Worm (Caenorhabditis elegans) whole organism, L4 larva: ENCODE data around the gene C13A2.6.
A peak's percentile ranks its signal among the peaks of the same experiment; 100 is the strongest.

ENCODE experiments used
- F10B5.3 ChIP-seq: sonication (generic microtip); optimal IDR thresholded peaks from 2 replicates; lab custom pipeline; 2016; ENCODE audit warnings: mild to moderate bottlenecking, missing genetic modification characterization, missing compliant biosample characterization
- F49E8.2 ChIP-seq: sonication (generic microtip); optimal IDR thresholded peaks from 2 replicates; lab custom pipeline; 2016; ENCODE audit warnings: missing compliant biosample characterization, mild to moderate bottlenecking, missing genetic modification characterization, borderline replicate concordance
- R02D3.7 ChIP-seq: fragments of 150-350 bp; sonication (generic microtip); optimal IDR thresholded peaks from 3 replicates; lab custom pipeline; 2014; ENCODE audit warnings: missing biosample characterization, missing genetic modification characterization
- aly-2 ChIP-seq: sonication (generic microtip); optimal IDR thresholded peaks from 2 replicates; lab custom pipeline; 2018; ENCODE audit warnings: missing biosample characterization, missing genetic modification characterization
- ama-1 ChIP-seq: fragments of 150-350 bp; optimal IDR thresholded peaks from 2 replicates; lab custom pipeline; 2014; ENCODE audit warnings: inconsistent platforms, mixed read lengths
- ceh-28 ChIP-seq: fragments of 150-350 bp; optimal IDR thresholded peaks from 2 replicates; lab custom pipeline; 2014; ENCODE audit warnings: missing biosample characterization, missing genetic modification reagents, missing genetic modification characterization
- ceh-62 ChIP-seq: sonication (generic microtip); optimal IDR thresholded peaks from 2 replicates; lab custom pipeline; 2017; ENCODE audit warnings: missing biosample characterization, missing genetic modification characterization
- ces-1 ChIP-seq: fragments of 150-350 bp; sonication (generic microtip); optimal IDR thresholded peaks from 4 replicates; lab custom pipeline; 2014; ENCODE audit warnings: missing biosample characterization, missing genetic modification reagents, missing genetic modification characterization
- ctbp-1 ChIP-seq: fragments of 200-800 bp; sonication (Bioruptor generic); IDR thresholded peaks from 2 replicates; pipeline ENCODE4 v1.3.6; 2022; ENCODE audit warnings: missing genetic modification reagents, missing genetic modification characterization, missing compliant biosample characterization
- daf-19 ChIP-seq: fragments of 200-800 bp; sonication (Bioruptor generic); conservative IDR thresholded peaks from 2 replicates; pipeline ENCODE4 v1.3.6; 2022; ENCODE audit warnings: missing genetic modification characterization, missing compliant biosample characterization
- dpl-1 ChIP-seq: fragments of 150-350 bp; optimal IDR thresholded peaks from 2 replicates; lab custom pipeline; 2014; ENCODE audit warnings: missing biosample characterization, missing genetic modification reagents, missing genetic modification characterization
- egl-43 ChIP-seq: fragments of 200-800 bp; sonication (Bioruptor generic); IDR thresholded peaks from 2 replicates; pipeline ENCODE4 v1.3.6; 2022; ENCODE audit warnings: missing genetic modification reagents, missing genetic modification characterization, missing compliant biosample characterization
- fkh-10 ChIP-seq: fragments of 150-350 bp; optimal IDR thresholded peaks from 2 replicates; lab custom pipeline; 2014; ENCODE audit warnings: missing biosample characterization, missing genetic modification reagents, missing genetic modification characterization
- hlh-11 ChIP-seq: fragments of 200-800 bp; sonication (Bioruptor generic); optimal IDR thresholded peaks from 2 replicates; lab custom pipeline; 2018; ENCODE audit warnings: mild to moderate bottlenecking, missing genetic modification characterization, missing compliant biosample characterization
- hlh-30 ChIP-seq: sonication (generic microtip); optimal IDR thresholded peaks from 2 replicates; lab custom pipeline; 2017; ENCODE audit warnings: antibody characterized with exemption, mild to moderate bottlenecking, missing genetic modification characterization, missing compliant biosample characterization; ENCODE audit not compliant: insufficient read depth
- hmg-1.1 ChIP-seq: fragments of 200-800 bp; sonication (Bioruptor generic); IDR thresholded peaks from 2 replicates; pipeline ENCODE4 v1.3.6; 2022; ENCODE audit warnings: missing genetic modification reagents, missing genetic modification characterization, missing compliant biosample characterization
- lin-38 ChIP-seq: fragments of 200-800 bp; sonication (Bioruptor generic); IDR thresholded peaks from 2 replicates; pipeline ENCODE4 v1.3.6; 2022; ENCODE audit warnings: missing genetic modification reagents, missing genetic modification characterization, missing compliant biosample characterization
- lin-39 ChIP-seq: fragments of 150-350 bp; optimal IDR thresholded peaks from 2 replicates; lab custom pipeline; 2014; ENCODE audit warnings: missing biosample characterization, missing genetic modification reagents, missing genetic modification characterization
- lir-3 ChIP-seq: sonication (generic microtip); optimal IDR thresholded peaks from 2 replicates; lab custom pipeline; 2016; ENCODE audit warnings: mild to moderate bottlenecking, missing genetic modification characterization, missing compliant biosample characterization
- lsy-2 ChIP-seq, 2 experiments: fragments of 150-350 bp in 1 of 2; sonication (generic microtip) in 1 of 2; optimal IDR thresholded peaks; 2 replicates each; lab custom pipeline; 2014 to 2017; ENCODE audit warnings: missing biosample characterization in 2 of 2, missing genetic modification characterization in 2 of 2
- mes-2 ChIP-seq: sonication (generic microtip); optimal IDR thresholded peaks from 2 replicates; lab custom pipeline; 2016; ENCODE audit warnings: missing genotype, mild to moderate bottlenecking, missing genetic modification characterization, missing compliant biosample characterization; ENCODE audit not compliant: poor library complexity, severe bottlenecking
- mxl-2 ChIP-seq: fragments of 200-800 bp; sonication (Bioruptor generic); conservative IDR thresholded peaks from 2 replicates; pipeline ENCODE4 v1.3.6; 2022; ENCODE audit warnings: missing genetic modification reagents, missing genetic modification characterization, missing compliant biosample characterization
- mxl-3 ChIP-seq: fragments of 200-800 bp; sonication (Bioruptor generic); optimal IDR thresholded peaks from 2 replicates; lab custom pipeline; 2018; ENCODE audit warnings: mild to moderate bottlenecking, missing genetic modification characterization, missing compliant biosample characterization
- nhr-28 ChIP-seq: fragments of 150-350 bp; optimal IDR thresholded peaks from 2 replicates; lab custom pipeline; 2014; ENCODE audit warnings: missing biosample characterization, missing genetic modification characterization
- nhr-6 ChIP-seq: fragments of 150-350 bp; optimal IDR thresholded peaks from 2 replicates; lab custom pipeline; 2014; ENCODE audit warnings: missing biosample characterization, missing genetic modification characterization
- pha-4 ChIP-seq, 2 experiments: fragments of 150-350 bp in 1 of 2; fragments of 200-800 bp in 1 of 2; sonication (Bioruptor generic) in 1 of 2; IDR thresholded peaks in 1 of 2; optimal IDR thresholded peaks in 1 of 2; 2 replicates each; pipeline versions ENCODE4 v1.3.6 to Lab custom; 2014 to 2022; ENCODE audit warnings: missing genetic modification characterization in 2 of 2, missing genetic modification reagents in 2 of 2, missing biosample characterization in 1 of 2, missing compliant biosample characterization in 1 of 2
- saeg-2 ChIP-seq: fragments of 200-800 bp; sonication (Bioruptor generic); IDR thresholded peaks from 2 replicates; pipeline ENCODE4 v1.3.6; 2022; ENCODE audit warnings: missing genetic modification reagents, missing genetic modification characterization, missing compliant biosample characterization
- sdz-12 ChIP-seq: fragments of 200-800 bp; sonication (Bioruptor generic); optimal IDR thresholded peaks from 2 replicates; lab custom pipeline; 2018; ENCODE audit warnings: mild to moderate bottlenecking, missing genetic modification characterization, missing compliant biosample characterization
- snpc-4 ChIP-seq: fragments of 150-350 bp; optimal IDR thresholded peaks from 2 replicates; lab custom pipeline; 2014; ENCODE audit warnings: missing biosample characterization, missing genetic modification characterization
- spr-3 ChIP-seq: fragments of 200-800 bp; sonication (Bioruptor generic); optimal IDR thresholded peaks from 2 replicates; lab custom pipeline; 2018; ENCODE audit warnings: mild to moderate bottlenecking, missing genetic modification characterization, missing compliant biosample characterization
- unc-130 ChIP-seq: sonication (generic microtip); optimal IDR thresholded peaks from 2 replicates; lab custom pipeline; 2016; ENCODE audit warnings: missing genetic modification reagents, missing genetic modification characterization, missing compliant biosample characterization
- unc-39 ChIP-seq: sonication (generic microtip); optimal IDR thresholded peaks from 2 replicates; lab custom pipeline; 2017; ENCODE audit warnings: missing biosample characterization, missing genetic modification characterization
- unc-62 ChIP-seq, 3 experiments: fragments of 150-350 bp in 1 of 3; sonication (generic microtip); optimal IDR thresholded peaks in 2 of 3; peaks in 1 of 3; 1 replicate in 1 of 3; 2 replicates in 2 of 3; lab custom pipeline; 2014 to 2017; ENCODE audit warnings: missing biosample characterization in 3 of 3, missing genetic modification characterization in 3 of 3, missing genetic modification reagents in 3 of 3, missing genotype in 1 of 3
- zip-11 ChIP-seq: fragments of 200-800 bp; sonication (Bioruptor generic); IDR thresholded peaks from 2 replicates; pipeline ENCODE4 v1.3.6; 2022; ENCODE audit warnings: missing genetic modification characterization, missing compliant biosample characterization
- ztf-7 ChIP-seq: fragments of 150-350 bp; optimal IDR thresholded peaks from 2 replicates; lab custom pipeline; 2014; ENCODE audit warnings: missing biosample characterization, missing genetic modification characterization

C13A2.6 gene

DNA sequence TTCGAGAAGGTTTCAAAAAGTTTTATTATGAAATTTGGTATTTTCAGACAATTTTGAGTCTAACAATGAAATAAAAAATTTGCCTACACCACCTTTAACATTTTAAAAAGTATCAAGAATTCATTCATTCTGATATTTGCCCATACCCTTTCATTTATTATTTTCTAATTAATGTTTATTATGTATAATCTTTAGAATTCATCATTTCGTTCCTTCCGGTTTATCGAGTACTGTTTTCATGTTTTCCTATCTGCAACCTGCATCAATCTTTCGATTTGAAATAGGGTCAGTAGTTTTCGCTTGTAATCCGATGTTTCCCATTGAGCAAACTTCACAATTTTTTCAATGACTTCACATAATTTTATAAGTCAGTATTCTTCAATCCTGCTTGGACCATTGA, at the start of gene C13A2.6:
C13A2.6 (plus strand) TSS at position 301 of the 400 bp plus-strand sequence.
- TF ChIP-seq dpl-1 (GFP tag; lab: Kevin White, UChicago) (no peak), mxl-2 (GFP tag; lab: Robert Waterston, UW) (no peak), lin-39 (tag; lab: Kevin White, UChicago) (no peak), ctbp-1 (GFP tag; lab: Robert Waterston, UW) (no peak), nhr-28 (tag; lab: Kevin White, UChicago) (no peak), F10B5.3 (tag; lab: Kevin White, UChicago) (no peak), unc-39 (tag; lab: Kevin White, UChicago) (no peak), mxl-3 (GFP tag; lab: Kevin White, UChicago) (no peak), zip-11 (GFP tag; lab: Robert Waterston, UW) (no peak), spr-3 (no peak), hmg-1.1 (GFP tag; lab: Robert Waterston, UW) (no peak), ceh-28 (tag; lab: Kevin White, UChicago) (no peak), ces-1 (GFP tag; lab: Kevin White, UChicago) (no peak), ztf-7 (tag; lab: Kevin White, UChicago) (no peak), daf-19 (GFP tag; lab: Robert Waterston, UW) (no peak), ama-1 (no peak), egl-43 (GFP tag; lab: Robert Waterston, UW) (no peak), fkh-10 (no peak), ceh-62 (tag; lab: Kevin White, UChicago) (no peak), snpc-4 (tag; lab: Kevin White, UChicago) (no peak)

DNA sequence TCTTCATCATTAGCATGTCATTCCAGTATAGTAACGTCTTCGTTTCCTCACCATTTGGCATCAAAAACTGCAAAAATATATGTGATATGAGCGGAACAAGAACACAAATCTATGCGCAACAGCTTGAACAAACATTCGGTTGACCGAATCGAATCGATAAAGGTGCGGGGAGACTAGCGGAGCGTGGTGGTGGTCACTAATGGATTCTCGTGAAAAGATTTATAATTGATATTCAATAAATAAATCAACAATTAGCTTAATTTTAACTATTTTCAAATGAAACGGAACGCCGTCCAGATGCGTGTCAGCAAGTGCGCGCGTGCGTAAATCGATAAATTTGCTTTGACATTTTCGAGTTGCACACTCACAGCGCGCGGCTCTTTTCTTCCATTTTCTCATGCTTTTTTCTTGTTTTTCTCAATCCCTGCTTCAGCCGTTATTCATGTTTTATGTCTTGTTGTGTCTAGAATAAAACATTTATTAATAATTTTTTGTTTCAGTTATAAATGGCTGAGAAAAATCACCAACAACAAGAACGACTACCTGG, 48.5 kb upstream of the C13A2.6 start, which contains the start of the genes C13F10.8, C13F10.6 and kxd-1:
C13F10.8 (minus strand) TSS at position 51 of the 547 bp plus-strand sequence.
C13F10.6 (minus strand) TSS at position 67 of the 547 bp plus-strand sequence.
kxd-1 (plus strand) TSS at position 497 of the 547 bp plus-strand sequence.
- TF ChIP-seq lin-38 (GFP tag; lab: Robert Waterston, UW) (0 out of 2 replicates have a peak, but pooled peaks have one; percentile 15), F49E8.2 (tag; lab: Kevin White, UChicago) (no peak), hmg-1.1 (GFP tag; lab: Robert Waterston, UW) (peak; percentile 35; the same call in 1 of the 2 replicates), aly-2 (tag; lab: Kevin White, UChicago) (no peak), R02D3.7 (no peak), hlh-11 (peak; percentile 4), hlh-30 (peak; percentile 36), lin-39 (tag; lab: Kevin White, UChicago) (no peak), lir-3 (tag; lab: Kevin White, UChicago) (no peak), lsy-2 (tag; optimal IDR thresholded peaks at IDR 0.05; lab: Kevin White, UChicago) (peak in 1 of 2 experiments; percentile 35), unc-62 (GFP tag; optimal IDR thresholded peaks at IDR 0.05 in 1 of 2; lab: Kevin White, UChicago) (peak in 1 of 2 experiments; percentile 32), unc-62 (tag; optimal IDR thresholded peaks at IDR 0.05; lab: Kevin White, UChicago) (no peak), dpl-1 (GFP tag; lab: Kevin White, UChicago) (peak; percentile 5), ceh-28 (tag; lab: Kevin White, UChicago) (no peak), unc-130 (no peak), nhr-6 (tag; lab: Kevin White, UChicago) (peak; percentile 37)

DNA sequence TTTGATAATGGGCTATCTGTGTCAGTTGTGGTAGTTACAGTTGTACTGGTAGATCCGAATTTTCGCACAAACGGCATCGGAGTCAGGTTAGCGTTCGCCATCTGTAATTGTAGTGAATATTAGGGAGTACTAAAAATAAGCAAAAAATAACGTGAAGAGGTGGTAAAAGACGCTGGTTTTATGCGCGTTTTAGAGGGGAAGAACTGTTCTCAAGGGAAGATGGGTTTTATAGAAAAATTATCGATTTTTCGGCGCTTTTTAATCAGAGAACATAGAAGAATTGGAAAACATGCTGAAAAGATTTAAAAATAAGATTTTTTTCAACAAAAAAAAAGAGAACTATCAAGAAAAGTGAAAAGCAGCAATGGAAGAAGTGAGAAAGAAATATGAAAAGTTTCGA, 46.3 kb upstream of the C13A2.6 start, which contains the start of gene C13F10.7:
C13F10.7 (minus strand) TSS at position 101 of the 400 bp plus-strand sequence.
- TF ChIP-seq saeg-2 (GFP tag; lab: Robert Waterston, UW): no peak
- TF ChIP-seq egl-43 (GFP tag; lab: Robert Waterston, UW): no peak
- no peak for TF ChIP-seq pha-4 (GFP tag; IDR thresholded peaks at IDR 0.05; lab: Robert Waterston, UW)
- TF ChIP-seq pha-4 (tag; optimal IDR thresholded peaks at IDR 0.05; lab: Kevin White, UChicago): no peak
- TF ChIP-seq unc-62 (GFP tag; optimal IDR thresholded peaks at IDR 0.05 in 1 of 2; lab: Kevin White, UChicago): no peak
- TF ChIP-seq unc-62 (tag; optimal IDR thresholded peaks at IDR 0.05; lab: Kevin White, UChicago): no peak
- no peak for TF ChIP-seq sdz-12
- no peak for TF ChIP-seq fkh-10
- no peak for TF ChIP-seq mes-2 (tag; lab: Kevin White, UChicago)
- TF ChIP-seq lin-39 (tag; lab: Kevin White, UChicago): no peak
- peak; percentile 25 for TF ChIP-seq ceh-28 (tag; lab: Kevin White, UChicago)
